Worm (Caenorhabditis elegans) whole organism, late embryonic: ENCODE data around the gene C31C9.9.

Experiments
- C08G9.2 ChIP-seq: sonication (generic microtip); optimal IDR thresholded peaks from 2 replicates; lab custom pipeline; 2016; ENCODE audit warnings: mild to moderate bottlenecking, missing genetic modification characterization, moderate library complexity, missing compliant biosample characterization
- C38D4.7 ChIP-seq: fragments of 200-800 bp; sonication (Bioruptor generic); optimal IDR thresholded peaks from 2 replicates; lab custom pipeline; 2018; ENCODE audit warnings: mild to moderate bottlenecking, missing genetic modification characterization, moderate library complexity, missing compliant biosample characterization
- K09A11.1 ChIP-seq: sonication (generic microtip); optimal IDR thresholded peaks from 2 replicates; lab custom pipeline; 2017; ENCODE audit warnings: antibody characterized with exemption, mild to moderate bottlenecking, missing genetic modification characterization, missing compliant biosample characterization; ENCODE audit not compliant: insufficient read depth
- ahr-1 ChIP-seq: sonication (generic microtip); optimal IDR thresholded peaks from 2 replicates; lab custom pipeline; 2016; ENCODE audit warnings: missing genetic modification characterization, missing compliant biosample characterization
- ama-1 ChIP-seq: fragments of 150-350 bp; optimal IDR thresholded peaks from 2 replicates; lab custom pipeline; 2014
- ceh-2 ChIP-seq: sonication (generic microtip); optimal IDR thresholded peaks from 2 replicates; lab custom pipeline; 2016; ENCODE audit warnings: missing genotype, missing genetic modification characterization, missing compliant biosample characterization
- ceh-24 ChIP-seq: sonication (generic microtip); optimal IDR thresholded peaks from 2 replicates; lab custom pipeline; 2016; ENCODE audit warnings: mild to moderate bottlenecking, missing genetic modification characterization, missing compliant biosample characterization
- ceh-30 ChIP-seq: fragments of 150-350 bp; optimal IDR thresholded peaks from 2 replicates; lab custom pipeline; 2014; ENCODE audit warnings: missing biosample characterization, missing genetic modification characterization
- ceh-31 ChIP-seq: sonication (generic microtip); optimal IDR thresholded peaks from 2 replicates; lab custom pipeline; 2016; ENCODE audit warnings: missing genetic modification characterization, missing compliant biosample characterization
- ceh-34 ChIP-seq: sonication (generic microtip); optimal IDR thresholded peaks from 2 replicates; lab custom pipeline; 2016; ENCODE audit warnings: mild to moderate bottlenecking, missing genetic modification characterization, missing compliant biosample characterization
- ceh-45 ChIP-seq: fragments of 200-800 bp; sonication (Bioruptor generic); IDR thresholded peaks from 2 replicates; pipeline ENCODE4 v1.3.6; 2022; ENCODE audit warnings: missing genetic modification reagents, missing genetic modification characterization, missing compliant biosample characterization
- ceh-48 ChIP-seq: sonication (generic microtip); optimal IDR thresholded peaks from 2 replicates; lab custom pipeline; 2016; ENCODE audit warnings: missing genetic modification characterization, inconsistent platforms, missing compliant biosample characterization
- elt-2 ChIP-seq: sonication (generic microtip); optimal IDR thresholded peaks from 2 replicates; lab custom pipeline; 2016; ENCODE audit warnings: missing genetic modification reagents, missing genetic modification characterization, missing compliant biosample characterization
- ets-4 ChIP-seq: sonication (generic microtip); optimal IDR thresholded peaks from 2 replicates; lab custom pipeline; 2016; ENCODE audit warnings: missing genetic modification characterization, missing compliant biosample characterization
- fax-1 ChIP-seq: sonication (generic microtip); optimal IDR thresholded peaks from 2 replicates; lab custom pipeline; 2016; ENCODE audit warnings: missing genotype, missing genetic modification characterization, missing compliant biosample characterization
- gmeb-2 ChIP-seq: sonication (generic microtip); optimal IDR thresholded peaks from 2 replicates; lab custom pipeline; 2016; ENCODE audit warnings: missing genetic modification characterization, inconsistent platforms, missing compliant biosample characterization
- hlh-13 ChIP-seq: fragments of 200-800 bp; sonication (Bioruptor generic); optimal IDR thresholded peaks from 2 replicates; lab custom pipeline; 2018; ENCODE audit warnings: mild to moderate bottlenecking, missing genetic modification characterization, missing compliant biosample characterization
- hlh-15 ChIP-seq: sonication (generic microtip); optimal IDR thresholded peaks from 2 replicates; lab custom pipeline; 2016; ENCODE audit warnings: missing genetic modification characterization, missing compliant biosample characterization
- hlh-30 ChIP-seq: sonication (generic microtip); optimal IDR thresholded peaks from 2 replicates; lab custom pipeline; 2017; ENCODE audit warnings: antibody characterized with exemption, missing genetic modification characterization, missing compliant biosample characterization; ENCODE audit not compliant: insufficient read depth
- lim-6 ChIP-seq: sonication (generic microtip); optimal IDR thresholded peaks from 2 replicates; lab custom pipeline; 2016; ENCODE audit warnings: missing genetic modification characterization, missing compliant biosample characterization
- nfya-1 ChIP-seq: sonication (generic microtip); optimal IDR thresholded peaks from 2 replicates; lab custom pipeline; 2017; ENCODE audit warnings: missing genetic modification characterization, mild to moderate bottlenecking, missing compliant biosample characterization, antibody characterized with exemption, moderate library complexity
- nhr-11 ChIP-seq: fragments of 150-350 bp; optimal IDR thresholded peaks from 2 replicates; lab custom pipeline; 2014; ENCODE audit warnings: missing biosample characterization, missing genetic modification characterization
- nhr-232 ChIP-seq: sonication (generic microtip); optimal IDR thresholded peaks from 2 replicates; lab custom pipeline; 2016; ENCODE audit warnings: missing genetic modification characterization, missing compliant biosample characterization
- pag-3 ChIP-seq: sonication (generic microtip); optimal IDR thresholded peaks from 2 replicates; lab custom pipeline; 2016; ENCODE audit warnings: missing compliant biosample characterization, missing genetic modification characterization, borderline replicate concordance
- pat-9 ChIP-seq: fragments of 200-800 bp; sonication (Bioruptor generic); optimal IDR thresholded peaks from 2 replicates; lab custom pipeline; 2018; ENCODE audit warnings: mild to moderate bottlenecking, missing genetic modification characterization, moderate library complexity, missing compliant biosample characterization
- pha-2 ChIP-seq: sonication (generic microtip); optimal IDR thresholded peaks from 2 replicates; lab custom pipeline; 2017; ENCODE audit warnings: mild to moderate bottlenecking, missing genetic modification characterization, missing compliant biosample characterization
- syd-9 ChIP-seq: sonication (generic microtip); optimal IDR thresholded peaks from 2 replicates; lab custom pipeline; 2016; ENCODE audit warnings: mild to moderate bottlenecking, missing genetic modification characterization, moderate library complexity, missing compliant biosample characterization
- tbx-2 ChIP-seq: sonication (generic microtip); optimal IDR thresholded peaks from 2 replicates; lab custom pipeline; 2016; ENCODE audit warnings: missing genetic modification characterization, missing compliant biosample characterization
- tbx-7 ChIP-seq: sonication (generic microtip); optimal IDR thresholded peaks from 2 replicates; lab custom pipeline; 2016; ENCODE audit warnings: missing genotype, missing genetic modification characterization, missing compliant biosample characterization
- ttx-3 ChIP-seq: sonication (generic microtip); optimal IDR thresholded peaks from 2 replicates; lab custom pipeline; 2016; ENCODE audit warnings: missing genetic modification reagents, missing genetic modification characterization, missing compliant biosample characterization
- unc-55 ChIP-seq: sonication (generic microtip); optimal IDR thresholded peaks from 2 replicates; lab custom pipeline; 2017; ENCODE audit warnings: missing biosample characterization, missing genetic modification reagents, missing genetic modification characterization
- zip-5 ChIP-seq: sonication (generic microtip); optimal IDR thresholded peaks from 2 replicates; lab custom pipeline; 2016; ENCODE audit warnings: missing genetic modification characterization, missing compliant biosample characterization
- ztf-16 ChIP-seq: sonication (generic microtip); optimal IDR thresholded peaks from 2 replicates; lab custom pipeline; 2017; ENCODE audit warnings: missing genetic modification characterization, missing compliant biosample characterization

The C31C9.9 gene

DNA sequence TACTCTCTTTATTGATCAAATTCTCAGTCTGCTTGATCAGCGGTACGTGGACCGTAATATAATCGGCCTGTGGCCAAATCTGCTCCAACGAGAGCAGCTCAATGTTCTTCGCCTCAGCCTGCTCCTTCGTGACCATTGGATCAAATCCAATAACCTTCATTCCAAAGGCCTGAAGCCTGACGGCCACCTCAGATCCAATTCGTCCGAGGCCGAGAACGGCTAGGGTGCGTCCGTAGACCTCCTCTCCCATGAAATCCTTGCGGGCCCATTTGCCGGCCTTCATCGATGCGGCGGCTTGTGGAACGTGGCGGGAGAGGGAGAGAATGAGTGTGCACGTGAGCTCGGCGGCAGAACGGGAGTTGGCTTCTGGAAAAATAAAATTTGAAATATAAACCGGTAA lies 17.4 kb upstream of the C31C9.9 start:
- TF ChIP-seq ceh-24 (no peak), pag-3 (tag; lab: Kevin White, UChicago) (no peak), ttx-3 (no peak), pat-9 (no peak)

ce11 chrII:13637941-13638489 lies 16.8 kb upstream of the C31C9.9 start, which contains the start of gene phdh-1:
TSS of gene phdh-1 (minus strand) at chrII:13638480.
- TF ChIP-seq ets-4 (tag; lab: Kevin White, UChicago) (no peak), zip-5 (tag; lab: Kevin White, UChicago) (no peak), gmeb-2 (tag; lab: Kevin White, UChicago) (no peak), ama-1 (lab: Kevin White, UChicago) (no peak), ceh-24 (no peak), K09A11.1 (tag; lab: Kevin White, UChicago) (no peak), fax-1 (tag; lab: Kevin White, UChicago) (no peak), pha-2 (no peak), hlh-13 (GFP tag; lab: Kevin White, UChicago) (no peak), ahr-1 (tag; lab: Kevin White, UChicago) (no peak), ceh-34 (tag; lab: Kevin White, UChicago) (no peak), syd-9 (tag; lab: Kevin White, UChicago) (no peak), ceh-30 (no peak), ztf-16 (tag; lab: Kevin White, UChicago) (no peak), tbx-2 (tag; lab: Kevin White, UChicago) (no peak), elt-2 (tag; lab: Kevin White, UChicago) (no peak)

- peak; percentile 71 for TF ChIP-seq elt-2 (tag; lab: Kevin White, UChicago)
- TF ChIP-seq ttx-3: no peak
These were observed 16.2 kb upstream of the C31C9.9 start for ce11 chrII:13638576-13638975.

DNA sequence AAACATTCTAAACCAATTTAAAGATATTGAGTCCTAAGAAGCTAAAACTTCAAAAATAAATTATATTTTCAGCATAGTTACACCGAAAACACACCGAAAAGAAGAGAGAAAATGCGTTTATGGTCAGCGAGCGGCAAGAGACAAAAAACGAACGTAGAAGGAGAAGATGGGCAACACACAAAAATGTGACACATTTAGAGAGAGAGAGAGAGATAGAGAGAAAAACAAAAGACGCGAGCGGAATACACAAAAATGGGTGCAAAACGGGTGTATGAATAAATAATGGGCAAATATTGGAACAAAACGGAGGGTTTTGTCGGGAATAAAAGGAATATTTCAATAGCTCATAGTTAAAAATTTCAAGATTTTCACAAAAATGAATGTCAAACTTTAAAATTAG lies 14.6 kb upstream of the C31C9.9 start:
- no peak for TF ChIP-seq ceh-2 (tag; lab: Kevin White, UChicago)
- TF ChIP-seq hlh-15: no peak
- TF ChIP-seq hlh-30: peak; percentile 12
- TF ChIP-seq, all 69 proteins: peak for 1

DNA sequence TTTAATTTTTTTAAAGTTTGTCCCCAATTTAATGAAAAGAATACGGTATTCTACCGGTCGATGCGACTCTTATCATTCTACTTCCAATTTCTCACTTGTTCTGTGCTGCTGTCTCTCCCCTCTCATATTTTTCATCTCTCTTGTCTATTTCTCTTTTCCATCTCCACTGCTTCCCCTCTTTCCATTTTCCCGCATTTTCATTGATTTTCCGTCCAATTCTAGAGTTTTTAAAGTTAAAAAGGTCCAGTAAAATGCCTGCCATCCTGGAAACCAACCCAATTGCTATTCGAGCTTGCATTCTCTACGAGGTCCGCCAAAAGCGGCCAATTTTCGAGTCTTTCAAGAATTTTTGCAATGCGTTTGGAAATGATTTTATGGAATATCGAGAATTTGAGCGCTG lies 13.5 kb upstream of the C31C9.9 start, which contains the start of gene fbxa-167:
Gene fbxa-167, plus strand, starts transcription at position 179 of the 400 bp plus-strand sequence.
- TF ChIP-seq C38D4.7 (GFP tag; lab: Kevin White, UChicago) (no peak), elt-2 (tag; lab: Kevin White, UChicago) (peak; percentile 14), ceh-48 (tag; lab: Kevin White, UChicago) (peak; percentile 75), ceh-31 (peak; percentile 13)

DNA sequence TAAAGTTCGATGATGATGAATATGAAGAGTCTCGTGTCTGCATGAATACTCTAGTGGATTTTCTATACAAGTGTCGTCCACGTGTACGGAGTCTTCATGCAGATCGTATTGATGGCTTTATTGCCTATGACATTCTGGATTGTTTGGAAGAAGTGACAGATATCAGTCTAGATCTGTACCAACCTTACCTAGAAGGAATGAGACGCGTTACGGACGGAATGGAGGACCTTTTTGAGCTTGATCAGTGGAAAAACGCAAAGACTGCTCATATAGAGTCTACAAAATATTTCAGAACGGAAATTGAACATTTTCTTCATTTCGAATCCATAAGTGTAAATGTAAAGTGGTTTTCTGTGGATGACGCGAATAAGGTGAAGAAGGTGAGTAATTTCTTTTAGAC lies 6.6 kb upstream of the C31C9.9 start, which contains the start of gene fbxa-169:
Gene fbxa-169, plus strand, starts transcription at position 301 of the 400 bp plus-strand sequence.
- TF ChIP-seq unc-55 (GFP tag; lab: Kevin White, UChicago) (no peak), lim-6 (no peak), tbx-7 (tag; lab: Kevin White, UChicago) (no peak), nhr-11 (tag; lab: Kevin White, UChicago) (no peak), syd-9 (tag; lab: Kevin White, UChicago) (no peak), nfya-1 (tag; lab: Kevin White, UChicago) (no peak), nhr-232 (tag; lab: Kevin White, UChicago) (no peak), ceh-45 (GFP tag; lab: Robert Waterston, UW) (no peak), C08G9.2 (tag; lab: Kevin White, UChicago) (no peak)
